Fruit fly (Drosophila melanogaster): ENCODE results near the gene trh.

trh gene

DNA sequence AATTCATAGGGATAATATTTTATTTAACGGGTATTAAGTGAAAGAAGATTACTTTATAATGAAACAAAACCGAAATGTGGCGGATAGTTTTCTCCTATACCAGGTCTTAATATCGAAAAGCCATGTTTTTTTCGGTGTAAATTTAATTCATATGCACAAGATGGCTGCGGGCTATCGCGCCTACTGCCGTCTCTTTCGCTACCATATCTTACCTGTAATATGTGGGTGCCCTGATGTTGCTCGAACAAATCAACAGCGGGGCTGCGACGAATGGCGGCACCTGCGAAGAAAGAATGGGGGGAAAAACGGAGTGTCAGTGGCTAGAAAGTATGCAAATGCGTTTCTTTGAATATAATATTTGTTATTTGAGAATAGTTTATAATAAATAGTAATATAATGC, 21.2 kb downstream of the trh start:
- TF ChIP-seq dsf (GFP tag; optimal IDR thresholded peaks at IDR 0.05; ENCODE audit: borderline replicate concordance) (no peak), Hr78 (GFP tag; optimal IDR thresholded peaks at IDR 0.05) (no peak), brk (GFP tag; optimal IDR thresholded peaks at IDR 0.05) (no peak), Sp1 (GFP tag; optimal IDR thresholded peaks at IDR 0.05) (no peak), tai (GFP tag; optimal IDR thresholded peaks at IDR 0.05) (no peak), dmrt93B (GFP tag; optimal IDR thresholded peaks at IDR 0.05) (no peak), Abd-B (GFP tag; optimal IDR thresholded peaks at IDR 0.05) (no peak), Myc (optimal IDR thresholded peaks at IDR 0.05) (no peak), woc (GFP tag; optimal IDR thresholded peaks at IDR 0.05) (no peak), pan (optimal IDR thresholded peaks at IDR 0.05) (no peak), Dfd (GFP tag; optimal IDR thresholded peaks at IDR 0.05) (no peak), HLH106 (tag; optimal IDR thresholded peaks at IDR 0.05) (no peak), CG9705 (GFP tag; optimal IDR thresholded peaks at IDR 0.05) (no peak), CG32264 (GFP tag; optimal IDR thresholded peaks at IDR 0.05) (no peak)

DNA sequence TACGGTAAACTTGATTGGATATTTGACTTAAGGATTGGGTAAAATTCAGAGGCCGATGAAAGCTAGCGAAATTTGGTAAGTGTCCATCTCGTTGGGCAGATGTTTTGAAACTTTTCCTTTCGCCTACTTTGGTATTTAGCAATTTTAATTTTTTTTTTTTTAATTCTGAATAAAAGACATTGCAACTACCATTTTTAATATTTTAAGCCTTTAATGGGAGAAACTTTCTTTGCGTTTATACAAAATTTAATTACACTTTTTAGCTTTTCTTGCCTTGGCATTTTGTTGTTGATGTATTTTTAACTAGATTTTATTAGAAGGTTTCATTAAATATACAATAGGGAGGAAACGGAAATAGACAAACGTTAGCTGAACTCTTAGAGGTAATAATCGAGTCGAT, 26.1 kb downstream of the trh start, which contains the start of gene CG13884:
TSS of gene CG13884 (minus strand) at position 101 of the 400 bp plus-strand sequence.
- no peak for TF ChIP-seq OdsH (GFP tag; optimal IDR thresholded peaks at IDR 0.05)
- TF ChIP-seq rgr (GFP tag; optimal IDR thresholded peaks at IDR 0.05), result no peak
- TF ChIP-seq CG9705 (GFP tag; optimal IDR thresholded peaks at IDR 0.05), result no peak
- no peak for TF ChIP-seq ey (GFP tag; optimal IDR thresholded peaks at IDR 0.05)
- TF ChIP-seq tai (GFP tag; optimal IDR thresholded peaks at IDR 0.05), result no peak
- no peak for TF ChIP-seq Hnf4 (GFP tag; optimal IDR thresholded peaks at IDR 0.05)
- no peak for TF ChIP-seq br (GFP tag; optimal IDR thresholded peaks at IDR 0.05)
- TF ChIP-seq jim (GFP tag; optimal IDR thresholded peaks at IDR 0.05), result no peak

DNA sequence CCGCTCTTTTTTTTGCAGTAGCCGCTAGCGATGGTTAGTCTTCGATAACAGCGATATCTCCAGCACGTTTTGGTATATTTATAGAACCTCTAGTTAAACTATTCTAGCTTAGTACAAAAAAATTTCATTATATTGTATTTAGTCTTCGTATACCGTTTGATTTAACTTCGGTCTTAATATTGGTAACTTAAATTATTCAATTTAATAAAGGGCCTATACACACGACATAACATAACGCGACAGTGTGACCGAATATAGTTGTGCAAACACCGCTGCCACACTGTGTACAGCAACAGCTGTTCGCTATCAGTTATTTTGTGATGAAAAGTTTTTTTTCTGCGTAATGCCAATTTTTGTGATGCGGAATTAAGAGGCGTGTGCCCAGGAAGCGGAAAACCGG, 31.2 kb downstream of the trh start, which contains the start of the genes Cdc5 and CG1233:
TSS of gene Cdc5 (minus strand) at position 183 of the 400 bp plus-strand sequence.
TSS of gene CG1233 (plus strand) at position 272 of the 400 bp plus-strand sequence.
- TF ChIP-seq CG32264 (GFP tag; optimal IDR thresholded peaks at IDR 0.05) (no peak), Vsx2 (GFP tag; optimal IDR thresholded peaks at IDR 0.05; ENCODE audit: partially characterized antibody) (peak; percentile 99), dl (GFP tag; optimal IDR thresholded peaks at IDR 0.05; ENCODE audit: insufficient read depth in 1 of 2, partially characterized antibody in 2 of 2) (peak in 1 of 2 experiments; percentile 76), sv (GFP tag; optimal IDR thresholded peaks at IDR 0.05) (peak; percentile 16), Dif (GFP tag; optimal IDR thresholded peaks at IDR 0.05; ENCODE audit: partially characterized antibody) (peak; percentile 98), GATAd (GFP tag; optimal IDR thresholded peaks at IDR 0.05) (no peak)

DNA sequence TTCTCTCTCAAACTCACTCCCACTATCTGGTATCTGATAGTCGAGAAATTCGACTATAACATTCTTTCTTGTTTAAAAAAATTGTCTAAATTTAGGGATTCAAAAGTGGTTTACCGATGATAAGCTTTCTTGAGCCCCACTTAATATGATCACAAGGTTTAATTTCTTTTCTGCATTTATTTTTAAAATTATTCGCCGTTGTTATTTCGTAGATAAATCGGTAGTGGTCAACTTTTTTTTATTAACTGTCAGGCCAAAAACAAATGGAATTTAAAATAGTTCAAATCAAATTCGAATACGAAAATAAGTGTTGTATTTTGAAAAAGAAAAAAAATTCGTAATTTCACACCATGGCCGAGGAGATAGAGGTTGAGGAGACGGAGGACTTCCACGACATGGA, 34.8 kb downstream of the trh start, which contains the start of gene Roc1b:
TSS of gene Roc1b (plus strand) at position 301 of the 400 bp plus-strand sequence.
- TF ChIP-seq CrebA (GFP tag; optimal IDR thresholded peaks at IDR 0.05; ENCODE audit: borderline replicate concordance) (no peak), Myc (optimal IDR thresholded peaks at IDR 0.05) (no peak), Vsx2 (GFP tag; optimal IDR thresholded peaks at IDR 0.05; ENCODE audit: partially characterized antibody) (no peak), Hnf4 (GFP tag; optimal IDR thresholded peaks at IDR 0.05) (no peak), Hr78 (GFP tag; optimal IDR thresholded peaks at IDR 0.05) (no peak), sage (GFP tag; optimal IDR thresholded peaks at IDR 0.05) (no peak), HLH106 (tag; optimal IDR thresholded peaks at IDR 0.05) (no peak), jim (GFP tag; optimal IDR thresholded peaks at IDR 0.05) (no peak), brk (GFP tag; optimal IDR thresholded peaks at IDR 0.05) (no peak), foxo (GFP tag; optimal IDR thresholded peaks at IDR 0.05) (no peak), pan (optimal IDR thresholded peaks at IDR 0.05) (no peak), dsf (GFP tag; optimal IDR thresholded peaks at IDR 0.05; ENCODE audit: borderline replicate concordance) (no peak)

DNA sequence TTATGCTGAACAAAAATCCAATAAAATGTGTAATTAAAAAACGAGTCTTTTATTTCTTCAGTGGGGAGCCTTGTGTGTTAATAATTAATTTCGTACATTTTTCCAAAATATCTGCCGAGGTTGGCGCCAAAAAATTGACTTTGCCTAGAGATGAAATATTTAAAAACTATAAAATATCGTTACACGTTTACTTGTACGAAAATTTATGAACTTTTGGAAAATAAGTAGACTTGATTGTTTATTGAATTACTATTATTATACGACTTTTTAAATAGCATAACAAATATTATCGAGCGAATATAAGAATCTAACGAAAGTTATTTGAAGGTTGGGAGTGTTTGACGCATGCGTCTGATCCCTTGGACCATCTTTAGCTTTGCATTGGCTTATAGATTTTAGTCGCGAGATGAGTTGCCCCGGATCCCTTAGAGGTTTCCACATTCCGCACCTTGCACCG, 36.4 kb downstream of the trh start, which contains the start of gene CG1231:
TSS of gene CG1231 (plus strand) at position 407 of the 457 bp plus-strand sequence.
- TF ChIP-seq jim (GFP tag; optimal IDR thresholded peaks at IDR 0.05), result no peak
- TF ChIP-seq Hr78 (GFP tag; optimal IDR thresholded peaks at IDR 0.05), result no peak
- no peak for TF ChIP-seq OdsH (GFP tag; optimal IDR thresholded peaks at IDR 0.05)
- no peak for TF ChIP-seq Dif (GFP tag; optimal IDR thresholded peaks at IDR 0.05; ENCODE audit: partially characterized antibody)
- TF ChIP-seq Mio (GFP tag; optimal IDR thresholded peaks at IDR 0.05), result no peak
- no peak for TF ChIP-seq CG9705 (GFP tag; optimal IDR thresholded peaks at IDR 0.05)
- TF ChIP-seq Hr83 (GFP tag; optimal IDR thresholded peaks at IDR 0.05; ENCODE audit: poor library complexity, severe bottlenecking), result no peak
- no peak for TF ChIP-seq Sp1 (GFP tag; optimal IDR thresholded peaks at IDR 0.05)
- TF ChIP-seq fru (GFP tag; optimal IDR thresholded peaks at IDR 0.05), result no peak
- TF ChIP-seq lola (GFP tag; optimal IDR thresholded peaks at IDR 0.05), result no peak
- TF ChIP-seq woc (GFP tag; optimal IDR thresholded peaks at IDR 0.05), result no peak
- TF ChIP-seq Rel (GFP tag; optimal IDR thresholded peaks at IDR 0.05), result no peak
- no peak for TF ChIP-seq Rel (tag; optimal IDR thresholded peaks at IDR 0.05)
- no peak for TF ChIP-seq Jra (GFP tag; optimal IDR thresholded peaks at IDR 0.05)
- no peak for TF ChIP-seq dmrt93B (GFP tag; optimal IDR thresholded peaks at IDR 0.05)
- TF ChIP-seq Myc (optimal IDR thresholded peaks at IDR 0.05), result no peak
- no peak for TF ChIP-seq sv (GFP tag; optimal IDR thresholded peaks at IDR 0.05)
- TF ChIP-seq Hnf4 (GFP tag; optimal IDR thresholded peaks at IDR 0.05), result no peak

All from whole organism, wandering third instar larva.